Worm (Caenorhabditis elegans) whole organism, early embryonic: ENCODE results near the gene clec-223.

Experiments
- B0310.2 ChIP-seq: sonication (generic microtip); optimal IDR thresholded peaks from 2 replicates; lab custom pipeline; 2016; ENCODE audit warnings: mild to moderate bottlenecking, missing genetic modification characterization, missing compliant biosample characterization
- ama-1 ChIP-seq: fragments of 150-350 bp; optimal IDR thresholded peaks from 2 replicates; lab custom pipeline; 2014
- ceh-36 ChIP-seq: sonication (generic microtip); optimal IDR thresholded peaks from 2 replicates; lab custom pipeline; 2016; ENCODE audit warnings: missing genetic modification characterization, inconsistent platforms, missing compliant biosample characterization
- ets-7 ChIP-seq: sonication (generic microtip); optimal IDR thresholded peaks from 2 replicates; lab custom pipeline; 2016; ENCODE audit warnings: missing genotype, missing genetic modification characterization, missing compliant biosample characterization
- flt-1 ChIP-seq: fragments of 200-800 bp; sonication (Bioruptor generic); IDR thresholded peaks from 2 replicates; pipeline ENCODE4 v1.3.6; 2022; ENCODE audit warnings: missing genetic modification characterization, missing compliant biosample characterization
- tbx-11 ChIP-seq: fragments of 200-800 bp; sonication (Bioruptor generic); IDR thresholded peaks from 2 replicates; pipeline ENCODE4 v1.3.6; 2022; ENCODE audit warnings: missing genetic modification characterization, missing compliant biosample characterization

ce11 chrV:11260622-11261021, 12.3 kb upstream of the clec-223 start, which contains the start of gene F07B10.7:
- TF ChIP-seq ets-7 (tag; lab: Kevin White, UChicago) (no peak), tbx-11 (no peak), ama-1 (lab: Kevin White, UChicago) (no peak), ceh-36 (no peak), flt-1 (GFP tag; lab: Robert Waterston, UW) (no peak), B0310.2 (tag; lab: Kevin White, UChicago) (no peak)
